Fruit fly (Drosophila melanogaster) whole organism, pupa: ENCODE data around the gene Mettl3.

Experiments
- CG12605 ChIP-seq: fragments of 200-800 bp; sonication (Bioruptor generic); IDR thresholded peaks from 2 replicates; pipeline ENCODE4 v1.3.6; 2022; ENCODE audit warnings: missing biosample characterization, missing genetic modification characterization
- CG13204 ChIP-seq: fragments of 200-800 bp; sonication (Bioruptor generic); optimal IDR thresholded peaks from 2 replicates; lab custom pipeline; 2018; ENCODE audit warnings: missing biosample characterization, mild to moderate bottlenecking, missing genetic modification characterization, moderate library complexity
- CG32121 ChIP-seq: fragments of 200-800 bp; sonication (Bioruptor generic); IDR thresholded peaks from 2 replicates; pipeline ENCODE4 v1.3.6; 2022; ENCODE audit warnings: missing biosample characterization, missing genetic modification characterization
- CG34367 ChIP-seq: fragments of 200-800 bp; sonication (Bioruptor generic); optimal IDR thresholded peaks from 2 replicates; lab custom pipeline; 2018; ENCODE audit warnings: missing biosample characterization, mild to moderate bottlenecking, missing genetic modification characterization
- Pif1B ChIP-seq: fragments of 200-800 bp; sonication (Bioruptor generic); optimal IDR thresholded peaks from 3 replicates; lab custom pipeline; 2016; ENCODE audit warnings: missing biosample characterization, missing genetic modification characterization
- Snoo ChIP-seq: fragments of 200-800 bp; sonication (Bioruptor generic); optimal IDR thresholded peaks from 3 replicates; lab custom pipeline; 2017; ENCODE audit warnings: missing biosample characterization, mild to moderate bottlenecking, missing genetic modification characterization, inconsistent platforms
- gl ChIP-seq: fragments of 200-800 bp; sonication (Bioruptor generic); optimal IDR thresholded peaks from 2 replicates; lab custom pipeline; 2018; ENCODE audit warnings: missing biosample characterization, mild to moderate bottlenecking, missing genetic modification characterization

dm6 chr3R:24037538-24038265, 5.7 kb downstream of the Mettl3 start, which contains the start of gene spas:
- TF ChIP-seq CG34367 (peak; percentile 49), gl (no peak), Snoo (peak; percentile 39), CG32121 (peak; percentile 78), Pif1B (GFP tag; lab: Kevin White, UChicago) (no peak), CG13204 (no peak), CG12605 (GFP tag; lab: Robert Waterston, UW) (no peak)
